Fruit fly (Drosophila melanogaster): ENCODE results near the gene CG5466.
A peak's percentile ranks its signal among the peaks of the same experiment; 100 is the strongest.

The CG5466 gene

dm6 chr3R:20573326-20573725 is 44.4 kb upstream of the CG5466 start (continued):
- TF ChIP-seq CG11504 (tag; optimal IDR thresholded peaks at IDR 0.05): peak; percentile 11
- peak in 1 of 2 experiments; percentile 12 for TF ChIP-seq Eip74EF (GFP tag; optimal IDR thresholded peaks at IDR 0.05)
- peak; percentile 45 for TF ChIP-seq gem (tag; optimal IDR thresholded peaks at IDR 0.05)
- TF ChIP-seq peb (GFP tag; IDR thresholded peaks at IDR 0.05): no peak
- peak; percentile 25 for TF ChIP-seq CG12391 (tag; optimal IDR thresholded peaks at IDR 0.05)
- peak; percentile 14 for TF ChIP-seq Sox102F (GFP tag; optimal IDR thresholded peaks at IDR 0.05)
- peak; percentile 76 for TF ChIP-seq sens (GFP tag)
- TF ChIP-seq Hey (tag; optimal IDR thresholded peaks at IDR 0.05): no peak
- TF ChIP-seq CG9437 (GFP tag; optimal IDR thresholded peaks at IDR 0.05): peak; percentile 12
- TF ChIP-seq otp (GFP tag; IDR thresholded peaks at IDR 0.05): no peak
- no peak for TF ChIP-seq trh (GFP tag; optimal IDR thresholded peaks at IDR 0.05)
- peak in 1 of 2 experiments; percentile 54 for TF ChIP-seq Hr51 (GFP tag; optimal IDR thresholded peaks at IDR 0.05)
- TF ChIP-seq twi (tag; optimal IDR thresholded peaks at IDR 0.05): peak; percentile 16
- TF ChIP-seq Oli (tag; optimal IDR thresholded peaks at IDR 0.05): peak; percentile 18
- no peak for TF ChIP-seq CG4328 (GFP tag; optimal IDR thresholded peaks at IDR 0.05)
- TF ChIP-seq CG2678 (tag; optimal IDR thresholded peaks at IDR 0.05): peak; percentile 17
- no peak for TF ChIP-seq CG9797 (GFP tag; optimal IDR thresholded peaks at IDR 0.05)
- TF ChIP-seq CG5245 (GFP tag; optimal IDR thresholded peaks at IDR 0.05): no peak
- TF ChIP-seq sd (tag; optimal IDR thresholded peaks at IDR 0.05): peak; percentile 39
- TF ChIP-seq CG13424 (tag; optimal IDR thresholded peaks at IDR 0.05): peak; percentile 11
- no peak for TF ChIP-seq Hsf (GFP tag; optimal IDR thresholded peaks at IDR 0.05)
- no peak for TF ChIP-seq CG32767 (GFP tag; IDR thresholded peaks at IDR 0.05)
- TF ChIP-seq Rfx (GFP tag; IDR thresholded peaks at IDR 0.05): no peak
- peak; percentile 25; the same call in 1 of the 2 replicates for TF ChIP-seq CG32532 (GFP tag; IDR thresholded peaks at IDR 0.05)
- TF ChIP-seq shn (GFP tag; optimal IDR thresholded peaks at IDR 0.05): no peak
- TF ChIP-seq CG17361 (GFP tag; IDR thresholded peaks at IDR 0.05): peak; percentile 55; the same call in 1 of the 3 replicates
- peak; percentile 9 for TF ChIP-seq CG10267 (tag; optimal IDR thresholded peaks at IDR 0.05)
- TF ChIP-seq CG30403 (GFP tag; optimal IDR thresholded peaks at IDR 0.05): peak; percentile 25
- TF ChIP-seq CoRest (tag; optimal IDR thresholded peaks at IDR 0.05): peak; percentile 59
- TF ChIP-seq CG2199 (GFP tag; IDR thresholded peaks at IDR 0.05): no peak
- TF ChIP-seq CG8944 (GFP tag; optimal IDR thresholded peaks at IDR 0.05): no peak
- TF ChIP-seq CG15269 (tag; optimal IDR thresholded peaks at IDR 0.05): peak; percentile 20
- peak; percentile 29 for TF ChIP-seq CG7556 (GFP tag; optimal IDR thresholded peaks at IDR 0.05)
- TF ChIP-seq CG2712 (tag; optimal IDR thresholded peaks at IDR 0.05): peak; percentile 6

dm6 chr3R:20574535-20574980 is 43.1 kb upstream of the CG5466 start:
- TF ChIP-seq Pdp1 (GFP tag; optimal IDR thresholded peaks at IDR 0.05) (peak in 1 of 2 experiments; percentile 63), gro (GFP tag; optimal IDR thresholded peaks at IDR 0.05) (peak; percentile 49), CG32767 (GFP tag; IDR thresholded peaks at IDR 0.05) (no peak), pita (GFP tag; optimal IDR thresholded peaks at IDR 0.05) (no peak), CG2712 (tag; optimal IDR thresholded peaks at IDR 0.05) (peak; percentile 4), Elba2 (GFP tag; optimal IDR thresholded peaks at IDR 0.05) (no peak), CG10321 (GFP tag; IDR thresholded peaks at IDR 0.05) (no peak), CG4360 (GFP tag; IDR thresholded peaks at IDR 0.05) (peak; percentile 38; the same call in 1 of the 2 replicates), CG13894 (tag; optimal IDR thresholded peaks at IDR 0.05) (peak; percentile 73), zen (tag; optimal IDR thresholded peaks at IDR 0.05) (peak; percentile 36), MESR4 (GFP tag; optimal IDR thresholded peaks at IDR 0.05) (peak; percentile 58), Sin3A (optimal IDR thresholded peaks at IDR 0.05) (no peak), org-1 (GFP tag; optimal IDR thresholded peaks at IDR 0.05) (no peak), ken (GFP tag; IDR thresholded peaks at IDR 0.05) (no peak), h (optimal IDR thresholded peaks at IDR 0.05) (no peak), lab (GFP tag; optimal IDR thresholded peaks at IDR 0.05) (peak; percentile 44), cas (GFP tag; IDR thresholded peaks at IDR 0.05) (no peak), CG2129 (GFP tag; IDR thresholded peaks at IDR 0.05; ENCODE audit: partially characterized antibody) (no peak), TFAM (GFP tag; optimal IDR thresholded peaks at IDR 0.05) (no peak), CG11398 (GFP tag; optimal IDR thresholded peaks at IDR 0.05) (peak; percentile 2)
